Fruit fly (Drosophila melanogaster) ovary, adult (tissue): ENCODE results near the gene CG2961.
A peak's percentile ranks its signal among the peaks of the same experiment; 100 is the strongest.

Source experiments
- CG17801 ChIP-seq: fragments of 200-800 bp; optimal IDR thresholded peaks from 2 replicates; lab custom pipeline; 2019; ENCODE audit warnings: missing biosample characterization, mild to moderate bottlenecking, missing genetic modification characterization, moderate library complexity; ENCODE audit not compliant: partially characterized antibody

The CG2961 gene

dm6 chrX:10234024-10234520, 1.2 kb upstream of the CG2961 start:
- TF ChIP-seq CG17801 (GFP tag; lab: Kevin White, UChicago), result no peak

dm6 chrX:10232497-10232896, 383 bp downstream of the CG2961 start:
- peak; percentile 28 for TF ChIP-seq CG17801 (GFP tag; lab: Kevin White, UChicago)

DNA sequence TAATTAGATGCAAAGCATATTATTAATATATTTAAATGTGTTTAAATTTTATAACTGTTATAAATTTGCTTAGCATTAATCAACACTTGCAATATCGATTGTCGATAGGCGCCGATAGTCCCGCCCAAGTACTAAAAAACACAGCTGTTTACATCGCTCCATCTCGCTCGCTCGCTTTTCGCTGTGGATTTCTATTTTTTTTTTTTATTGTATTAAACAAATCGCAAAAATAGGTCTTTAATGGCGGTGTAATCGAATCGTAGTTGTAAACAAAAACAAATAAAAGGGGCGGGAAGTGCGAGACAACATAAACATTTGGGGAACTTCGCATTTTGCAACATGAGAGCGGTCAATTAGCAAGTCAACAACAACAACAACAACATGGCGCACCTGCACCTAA, 12.9 kb downstream of the CG2961 start, which contains the start of gene CG34408:
Gene CG34408, plus strand, starts transcription at position 156 of the 400 bp plus-strand sequence.
- TF ChIP-seq CG17801 (GFP tag; lab: Kevin White, UChicago), result peak; percentile 48

DNA sequence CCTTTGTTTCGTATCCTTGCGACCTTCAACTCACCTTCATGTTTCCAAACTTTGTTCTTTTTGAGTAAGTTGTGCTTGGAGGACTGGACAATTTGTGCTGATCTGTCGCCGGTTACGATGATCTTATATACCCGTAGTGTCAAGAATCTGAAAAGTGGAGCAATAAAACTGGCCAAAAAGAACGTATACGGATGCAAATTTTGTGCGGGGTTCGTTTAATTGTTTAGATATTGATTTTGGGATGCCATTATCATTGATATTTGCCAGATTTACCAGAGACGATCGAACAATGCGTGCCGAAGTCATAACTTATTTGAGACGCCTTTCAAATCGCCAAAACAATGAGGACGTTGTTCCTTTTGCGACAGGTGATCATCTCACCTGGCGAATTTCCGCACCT, 13.8 kb downstream of the CG2961 start, which contains the start of gene CG15308:
Gene CG15308, minus strand, starts transcription at position 101 of the 400 bp plus-strand sequence.
- no peak for TF ChIP-seq CG17801 (GFP tag; lab: Kevin White, UChicago)

DNA sequence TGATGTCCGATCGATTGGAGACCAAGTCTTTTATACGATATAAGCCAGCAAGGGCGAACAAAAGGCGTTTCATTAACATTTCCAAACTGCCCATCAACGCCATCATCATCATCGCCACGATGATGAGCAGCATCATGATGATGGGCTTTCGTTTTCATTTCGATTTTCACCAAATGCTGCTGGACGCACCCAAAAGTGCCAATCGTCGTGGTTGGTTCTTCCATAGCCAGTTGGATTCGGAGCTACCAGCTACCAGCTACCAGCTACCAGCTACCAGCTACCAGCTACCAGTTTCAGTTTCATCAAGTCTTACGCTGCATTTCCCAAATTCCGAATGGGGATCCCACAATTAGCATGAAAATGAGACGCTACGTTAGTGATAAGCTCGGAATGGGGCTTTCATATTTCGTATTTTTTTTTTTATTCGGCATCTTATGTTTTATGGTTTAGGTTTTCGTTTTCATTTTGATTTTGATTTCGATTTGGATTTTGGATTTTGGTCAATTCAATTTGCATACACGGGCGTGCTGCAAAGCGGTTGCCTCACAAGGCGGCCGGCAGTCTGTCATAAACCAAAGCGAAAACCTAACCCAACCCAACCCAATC, 16.1 kb downstream of the CG2961 start, which contains the start of gene CG2962:
Gene CG2962, minus strand, starts transcription at position 9 of the 606 bp plus-strand sequence.
- no peak for TF ChIP-seq CG17801 (GFP tag; lab: Kevin White, UChicago)

dm6 chrX:10212687-10213329, 20.1 kb downstream of the CG2961 start, which contains the start of gene ATPsyndelta:
Gene ATPsyndelta, plus strand, starts transcription at chrX:10212970.
- no peak for TF ChIP-seq CG17801 (GFP tag; lab: Kevin White, UChicago)

DNA sequence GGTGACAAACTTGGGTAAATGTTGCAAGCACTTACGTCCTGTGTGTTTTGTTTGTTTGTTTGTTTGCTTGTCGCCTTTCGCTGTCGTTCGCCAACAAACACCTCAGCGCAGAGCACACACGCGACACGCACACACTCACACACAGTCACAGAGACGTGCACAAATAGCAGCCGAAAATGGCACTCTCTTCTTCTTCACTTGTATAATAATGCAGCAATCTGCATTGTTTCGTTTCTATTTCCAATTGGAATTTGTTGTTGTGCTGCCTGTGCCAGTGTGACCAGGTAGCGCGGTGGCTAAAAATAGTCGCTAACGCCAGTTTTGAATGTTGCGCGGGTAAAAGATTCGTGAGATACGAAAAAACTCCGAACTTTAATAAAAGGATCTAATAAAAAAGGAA, 20.8 kb downstream of the CG2961 start, which contains the start of gene Ypel:
Gene Ypel, minus strand, starts transcription at position 257 of the 400 bp plus-strand sequence.
- no peak for TF ChIP-seq CG17801 (GFP tag; lab: Kevin White, UChicago)

dm6 chrX:10211128-10211914, 21.6 kb downstream of the CG2961 start:
- TF ChIP-seq CG17801 (GFP tag; lab: Kevin White, UChicago), result peak; percentile 79

- TF ChIP-seq CG17801 (GFP tag; lab: Kevin White, UChicago), result peak; percentile 70
Observed at dm6 chrX:10210317-10210873, 22.5 kb downstream of the CG2961 start.

DNA sequence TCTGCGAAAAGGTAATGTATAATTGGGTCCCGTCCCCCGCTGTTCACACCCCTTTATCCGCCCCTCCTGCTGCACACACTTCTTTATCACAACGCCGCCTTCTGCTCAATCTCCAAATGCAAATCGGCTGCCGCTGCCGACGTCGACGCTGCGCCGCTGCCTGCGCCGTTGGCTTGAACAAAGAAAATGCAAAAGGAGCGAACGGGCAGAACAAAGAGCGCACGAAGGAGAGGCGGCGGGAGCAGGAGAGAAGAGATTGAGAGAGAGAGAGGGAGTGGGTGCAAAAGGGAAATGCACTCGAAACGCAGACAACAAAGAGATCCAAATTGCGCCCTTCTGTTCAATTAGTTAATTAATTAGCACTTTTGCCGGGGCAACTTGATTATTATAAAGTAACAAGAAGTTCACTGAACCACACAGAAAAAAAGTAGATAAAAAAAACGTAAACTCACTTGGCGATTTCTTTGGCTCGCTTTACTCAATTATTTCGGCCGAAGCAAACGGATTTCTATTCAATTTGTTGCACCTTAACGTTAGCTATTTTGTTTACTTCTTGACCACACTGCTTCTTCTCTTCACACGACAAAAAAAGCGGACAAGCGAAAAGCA, 23.2 kb downstream of the CG2961 start:
- TF ChIP-seq CG17801 (GFP tag; lab: Kevin White, UChicago), result no peak

DNA sequence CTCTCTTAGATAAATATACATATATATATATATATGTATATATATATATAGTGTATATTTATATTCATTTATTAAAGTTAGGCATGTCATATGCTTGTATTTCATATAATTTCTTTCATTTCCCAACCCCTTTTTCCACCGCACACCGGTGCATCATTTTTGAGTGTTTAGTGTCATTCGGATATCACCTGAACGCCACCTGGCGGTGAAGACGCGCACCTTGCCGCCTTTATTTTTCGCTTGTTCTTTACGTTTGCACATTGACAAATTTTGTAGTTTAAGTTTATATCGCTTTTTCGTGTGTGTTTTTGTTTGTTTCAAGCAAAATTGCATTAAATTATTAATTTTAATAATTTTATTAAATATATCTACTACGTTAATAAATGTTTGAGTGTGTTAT, 26.8 kb downstream of the CG2961 start:
- TF ChIP-seq CG17801 (GFP tag; lab: Kevin White, UChicago), result no peak

DNA sequence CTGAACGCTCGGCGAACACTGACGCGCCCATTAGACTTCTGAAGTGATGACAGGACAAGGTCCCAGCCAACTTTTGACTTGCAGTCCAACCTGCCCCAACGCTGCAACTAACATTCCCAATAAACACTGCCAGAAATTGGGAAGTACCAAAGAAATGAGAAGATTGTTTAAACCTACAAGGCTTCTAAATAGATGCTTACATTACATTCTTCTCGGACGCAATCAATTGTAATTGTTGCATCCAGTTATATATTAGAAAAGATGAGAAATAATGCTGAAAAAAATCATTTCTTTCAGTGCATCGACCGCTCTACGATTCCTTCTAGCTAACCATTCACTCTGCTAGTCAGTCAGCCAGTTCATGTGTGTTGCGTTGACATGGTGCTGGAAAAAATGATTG, 30.3 kb downstream of the CG2961 start:
- TF ChIP-seq CG17801 (GFP tag; lab: Kevin White, UChicago), result no peak

dm6 chrX:10184355-10185058, 48.4 kb downstream of the CG2961 start:
- no peak for TF ChIP-seq CG17801 (GFP tag; lab: Kevin White, UChicago)

DNA sequence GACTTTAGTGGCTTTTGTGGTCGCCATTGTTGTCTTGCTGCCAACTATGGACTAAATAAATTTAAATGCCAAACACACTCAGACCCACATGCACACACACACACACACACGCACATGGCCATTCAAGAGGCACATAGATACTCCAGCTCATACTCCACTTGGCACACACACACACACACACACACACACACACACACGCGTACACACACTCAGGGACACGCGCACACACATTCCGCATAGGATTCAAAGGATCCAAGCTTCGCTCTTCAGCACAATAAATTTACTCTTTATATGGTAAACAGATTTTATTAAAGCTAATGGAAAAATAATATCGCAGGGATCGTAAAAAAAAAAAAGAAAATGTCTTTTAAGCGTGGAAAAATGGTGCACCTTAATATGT, 50.0 kb downstream of the CG2961 start:
- TF ChIP-seq CG17801 (GFP tag; lab: Kevin White, UChicago), result no peak
